Worm (Caenorhabditis elegans) whole organism, late embryonic: ENCODE measurements around the gene ogt-1.

Source experiments
- ama-1 ChIP-seq: fragments of 150-350 bp; optimal IDR thresholded peaks from 2 replicates; lab custom pipeline; 2014
- ceh-30 ChIP-seq: fragments of 150-350 bp; optimal IDR thresholded peaks from 2 replicates; lab custom pipeline; 2014; ENCODE audit warnings: missing biosample characterization, missing genetic modification characterization
- ceh-45 ChIP-seq: fragments of 200-800 bp; sonication (Bioruptor generic); IDR thresholded peaks from 2 replicates; pipeline ENCODE4 v1.3.6; 2022; ENCODE audit warnings: missing genetic modification reagents, missing genetic modification characterization, missing compliant biosample characterization
- ceh-9 ChIP-seq: sonication (generic microtip); optimal IDR thresholded peaks from 2 replicates; lab custom pipeline; 2016; ENCODE audit warnings: mild to moderate bottlenecking, missing genetic modification characterization, inconsistent platforms, missing compliant biosample characterization
- fkh-10 ChIP-seq: fragments of 150-350 bp; optimal IDR thresholded peaks from 2 replicates; lab custom pipeline; 2014; ENCODE audit warnings: missing biosample characterization, missing genetic modification reagents, missing genetic modification characterization
- gmeb-2 ChIP-seq: sonication (generic microtip); optimal IDR thresholded peaks from 2 replicates; lab custom pipeline; 2016; ENCODE audit warnings: missing genetic modification characterization, inconsistent platforms, missing compliant biosample characterization
- lim-6 ChIP-seq: sonication (generic microtip); optimal IDR thresholded peaks from 2 replicates; lab custom pipeline; 2016; ENCODE audit warnings: missing genetic modification characterization, missing compliant biosample characterization
- lin-11 ChIP-seq: fragments of 200-800 bp; sonication (Bioruptor generic); optimal IDR thresholded peaks from 2 replicates; lab custom pipeline; 2018; ENCODE audit warnings: mild to moderate bottlenecking, missing genetic modification characterization, missing compliant biosample characterization
- mec-3 ChIP-seq: sonication (generic microtip); optimal IDR thresholded peaks from 2 replicates; lab custom pipeline; 2016; ENCODE audit warnings: borderline replicate concordance, missing genetic modification characterization, missing compliant biosample characterization
- nhr-11 ChIP-seq: fragments of 150-350 bp; optimal IDR thresholded peaks from 2 replicates; lab custom pipeline; 2014; ENCODE audit warnings: missing biosample characterization, missing genetic modification characterization
- odd-2 ChIP-seq: sonication (generic microtip); optimal IDR thresholded peaks from 2 replicates; lab custom pipeline; 2017; ENCODE audit warnings: antibody characterized with exemption, mild to moderate bottlenecking, missing genetic modification characterization, missing compliant biosample characterization
- pqm-1 ChIP-seq: sonication (generic microtip); optimal IDR thresholded peaks from 2 replicates; lab custom pipeline; 2016; ENCODE audit warnings: missing genetic modification characterization, missing compliant biosample characterization
- unc-42 ChIP-seq: sonication (generic microtip); optimal IDR thresholded peaks from 2 replicates; lab custom pipeline; 2016; ENCODE audit warnings: missing genotype, missing genetic modification characterization, missing compliant biosample characterization
- unc-86 ChIP-seq: sonication (generic microtip); optimal IDR thresholded peaks from 2 replicates; lab custom pipeline; 2016; ENCODE audit warnings: missing genetic modification characterization, missing compliant biosample characterization

- no peak for TF ChIP-seq unc-42 (tag; lab: Kevin White, UChicago)
- TF ChIP-seq ama-1 (lab: Kevin White, UChicago): no peak
- no peak for TF ChIP-seq ceh-30 (tag; lab: Kevin White, UChicago)
- no peak for TF ChIP-seq unc-86 (tag; lab: Kevin White, UChicago)
- TF ChIP-seq lim-6: no peak
- no peak for TF ChIP-seq lin-11 (tag; lab: Kevin White, UChicago)
- TF ChIP-seq mec-3 (tag; lab: Kevin White, UChicago): no peak
- TF ChIP-seq fkh-10 (GFP tag; lab: Kevin White, UChicago): no peak
- TF ChIP-seq ceh-9 (tag; lab: Kevin White, UChicago): no peak
- TF ChIP-seq odd-2: no peak
- TF ChIP-seq ceh-45: no peak
- TF ChIP-seq nhr-11 (tag; lab: Kevin White, UChicago): no peak
- no peak for TF ChIP-seq gmeb-2 (tag; lab: Kevin White, UChicago)
- TF ChIP-seq pqm-1 (tag; lab: Kevin White, UChicago): no peak
These were observed 5.6 kb upstream of the ogt-1 start for ce11 chrIII:7159246-7159645.
